Worm (Caenorhabditis elegans) whole organism, late embryonic: ENCODE data around the gene far-5.

Experiments
- C38D4.7 ChIP-seq: fragments of 200-800 bp; sonication (Bioruptor generic); optimal IDR thresholded peaks from 2 replicates; lab custom pipeline; 2018; ENCODE audit warnings: mild to moderate bottlenecking, missing genetic modification characterization, moderate library complexity, missing compliant biosample characterization
- ceh-22 ChIP-seq: sonication (generic microtip); optimal IDR thresholded peaks from 2 replicates; lab custom pipeline; 2017; ENCODE audit warnings: missing biosample characterization, missing genetic modification characterization
- dmd-4 ChIP-seq: sonication (generic microtip); optimal IDR thresholded peaks from 2 replicates; lab custom pipeline; 2016; ENCODE audit warnings: borderline replicate concordance, missing genetic modification characterization, missing compliant biosample characterization
- gmeb-2 ChIP-seq: sonication (generic microtip); optimal IDR thresholded peaks from 2 replicates; lab custom pipeline; 2016; ENCODE audit warnings: missing genetic modification characterization, inconsistent platforms, missing compliant biosample characterization
- hlh-30 ChIP-seq: sonication (generic microtip); optimal IDR thresholded peaks from 2 replicates; lab custom pipeline; 2017; ENCODE audit warnings: antibody characterized with exemption, missing genetic modification characterization, missing compliant biosample characterization; ENCODE audit not compliant: insufficient read depth

DNA sequence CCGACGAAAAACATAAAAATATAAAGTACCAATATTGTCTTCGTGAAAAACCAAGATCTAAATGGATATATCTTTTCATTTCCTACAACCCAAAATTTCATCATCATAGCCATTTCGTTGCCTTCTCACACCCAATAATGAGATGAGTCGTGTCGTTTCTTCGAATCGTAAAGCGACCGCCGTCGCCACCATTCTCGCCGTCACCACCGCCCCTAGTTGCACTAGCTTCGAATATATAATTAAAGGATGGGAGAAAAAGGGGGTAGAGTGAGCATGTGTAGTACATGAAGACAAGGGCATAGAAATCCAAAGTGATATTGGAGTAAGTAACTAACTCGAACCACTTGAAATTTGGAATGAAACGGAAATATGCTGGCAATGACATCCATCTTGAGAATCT lies 26.9 kb downstream of the far-5 start:
- TF ChIP-seq dmd-4 (no peak), gmeb-2 (tag; lab: Kevin White, UChicago) (no peak), ceh-22 (no peak), hlh-30 (tag; lab: Kevin White, UChicago) (no peak), C38D4.7 (no peak)
